Worm (Caenorhabditis elegans) whole organism, L3 larva: ENCODE results near the gene stdh-2.

ENCODE experiments used
- R02D3.7 ChIP-seq: fragments of 150-350 bp; optimal IDR thresholded peaks from 2 replicates; lab custom pipeline; 2014; ENCODE audit warnings: missing biosample characterization, missing genetic modification characterization
- aly-2 ChIP-seq: fragments of 150-350 bp; optimal IDR thresholded peaks from 2 replicates; lab custom pipeline; 2014; ENCODE audit warnings: missing biosample characterization, missing genetic modification characterization
- ceh-16 ChIP-seq: sonication (generic microtip); optimal IDR thresholded peaks from 2 replicates; lab custom pipeline; 2017; ENCODE audit warnings: missing biosample characterization, missing genetic modification characterization
- ceh-28 ChIP-seq: fragments of 150-350 bp; optimal IDR thresholded peaks from 2 replicates; lab custom pipeline; 2014; ENCODE audit warnings: missing biosample characterization, missing genetic modification reagents, missing genetic modification characterization
- ceh-82 ChIP-seq: fragments of 150-350 bp; optimal IDR thresholded peaks from 2 replicates; lab custom pipeline; 2014; ENCODE audit warnings: missing biosample characterization, missing genetic modification characterization
- ceh-9 ChIP-seq: sonication (generic microtip); optimal IDR thresholded peaks from 2 replicates; lab custom pipeline; 2018; ENCODE audit warnings: missing biosample characterization, missing genetic modification characterization
- daf-12 ChIP-seq: fragments of 150-350 bp; optimal IDR thresholded peaks from 2 replicates; lab custom pipeline; 2014; ENCODE audit warnings: missing biosample characterization, missing genetic modification reagents, missing genetic modification characterization
- egl-27 ChIP-seq: sonication (generic microtip); optimal IDR thresholded peaks from 4 replicates; lab custom pipeline; 2017; ENCODE audit warnings: missing biosample characterization, missing genetic modification reagents, missing genetic modification characterization
- egl-5 ChIP-seq: fragments of 150-350 bp; optimal IDR thresholded peaks from 2 replicates; lab custom pipeline; 2017; ENCODE audit warnings: missing biosample characterization, missing genetic modification reagents, missing genetic modification characterization, inconsistent platforms
- elt-2 ChIP-seq: sonication (generic microtip); optimal IDR thresholded peaks from 2 replicates; lab custom pipeline; 2016; ENCODE audit warnings: missing genetic modification reagents, mild to moderate bottlenecking, missing genetic modification characterization, missing compliant biosample characterization
- eor-1 ChIP-seq, 2 experiments: fragments of 150-350 bp; optimal IDR thresholded peaks; 2 replicates each; lab custom pipeline; 2014 to 2018; ENCODE audit warnings: missing biosample characterization in 2 of 2, missing genetic modification characterization in 2 of 2
- fkh-10 ChIP-seq: sonication (generic microtip); optimal IDR thresholded peaks from 2 replicates; lab custom pipeline; 2017; ENCODE audit warnings: missing biosample characterization, missing genetic modification reagents, missing genetic modification characterization
- fkh-2 ChIP-seq: fragments of 150-350 bp; optimal IDR thresholded peaks from 2 replicates; lab custom pipeline; 2014; ENCODE audit warnings: missing biosample characterization, missing genetic modification reagents, missing genetic modification characterization
- fos-1 ChIP-seq: fragments of 150-350 bp; optimal IDR thresholded peaks from 2 replicates; lab custom pipeline; 2014; ENCODE audit warnings: missing biosample characterization, missing genetic modification characterization
- hmg-11 ChIP-seq: sonication (generic microtip); optimal IDR thresholded peaks from 2 replicates; lab custom pipeline; 2016; ENCODE audit warnings: missing genetic modification characterization, missing compliant biosample characterization
- jun-1 ChIP-seq: fragments of 150-350 bp; optimal IDR thresholded peaks from 2 replicates; lab custom pipeline; 2014; ENCODE audit warnings: missing biosample characterization, missing genetic modification reagents, missing genetic modification characterization
- lin-15B ChIP-seq: fragments of 150-350 bp; optimal IDR thresholded peaks from 2 replicates; lab custom pipeline; 2014; ENCODE audit warnings: missing biosample characterization, missing genetic modification characterization
- lin-39 ChIP-seq: fragments of 150-350 bp; optimal IDR thresholded peaks from 2 replicates; lab custom pipeline; 2018; ENCODE audit warnings: missing biosample characterization, missing genetic modification reagents, missing genetic modification characterization
- lsy-12 ChIP-seq: sonication (generic microtip); optimal IDR thresholded peaks from 2 replicates; lab custom pipeline; 2016; ENCODE audit warnings: mild to moderate bottlenecking, missing genetic modification characterization, missing compliant biosample characterization
- mdl-1 ChIP-seq: fragments of 150-350 bp; optimal IDR thresholded peaks from 2 replicates; lab custom pipeline; 2014; ENCODE audit warnings: missing biosample characterization, missing genetic modification characterization
- mml-1 ChIP-seq: fragments of 150-350 bp; sonication (generic microtip); optimal IDR thresholded peaks from 3 replicates; lab custom pipeline; 2014; ENCODE audit warnings: missing biosample characterization, missing genetic modification characterization
- nfya-1 ChIP-seq: sonication (generic microtip); optimal IDR thresholded peaks from 2 replicates; lab custom pipeline; 2017; ENCODE audit warnings: missing genetic modification characterization, mild to moderate bottlenecking, missing compliant biosample characterization, antibody characterized with exemption, moderate library complexity; ENCODE audit not compliant: insufficient read depth
- nhr-11 ChIP-seq: fragments of 150-350 bp; optimal IDR thresholded peaks from 2 replicates; lab custom pipeline; 2014; ENCODE audit warnings: missing biosample characterization, missing genetic modification characterization
- nhr-237 ChIP-seq: fragments of 150-350 bp; optimal IDR thresholded peaks from 2 replicates; lab custom pipeline; 2014; ENCODE audit warnings: missing biosample characterization, missing genetic modification characterization
- nhr-25 ChIP-seq: sonication (generic microtip); optimal IDR thresholded peaks from 2 replicates; lab custom pipeline; 2017; ENCODE audit warnings: missing biosample characterization, missing genetic modification characterization
- nhr-28 ChIP-seq: fragments of 150-350 bp; optimal IDR thresholded peaks from 2 replicates; lab custom pipeline; 2014; ENCODE audit warnings: missing biosample characterization, missing genetic modification characterization
- nhr-43 ChIP-seq: sonication (generic microtip); optimal IDR thresholded peaks from 2 replicates; lab custom pipeline; 2016; ENCODE audit warnings: mild to moderate bottlenecking, missing genetic modification characterization, missing compliant biosample characterization; ENCODE audit not compliant: poor library complexity, severe bottlenecking
- nhr-67 ChIP-seq: fragments of 150-350 bp; optimal IDR thresholded peaks from 2 replicates; lab custom pipeline; 2014; ENCODE audit warnings: missing biosample characterization, missing genetic modification characterization
- nhr-76 ChIP-seq: fragments of 150-350 bp; sonication (generic microtip); optimal IDR thresholded peaks from 5 replicates; lab custom pipeline; 2014; ENCODE audit warnings: missing biosample characterization, missing genetic modification characterization
- nhr-77 ChIP-seq: fragments of 150-350 bp; optimal IDR thresholded peaks from 2 replicates; lab custom pipeline; 2014; ENCODE audit warnings: missing biosample characterization, missing genetic modification characterization
- pha-4 ChIP-seq: fragments of 150-350 bp; optimal IDR thresholded peaks from 2 replicates; lab custom pipeline; 2014; ENCODE audit warnings: missing biosample characterization, missing genetic modification reagents, missing genetic modification characterization
- pqm-1 ChIP-seq: fragments of 150-350 bp; optimal IDR thresholded peaks from 2 replicates; lab custom pipeline; 2017; ENCODE audit warnings: missing biosample characterization, missing genetic modification characterization, inconsistent platforms
- skn-1 ChIP-seq: fragments of 150-350 bp; optimal IDR thresholded peaks from 2 replicates; lab custom pipeline; 2014; ENCODE audit warnings: missing biosample characterization, missing genetic modification characterization
- snpc-4 ChIP-seq: fragments of 150-350 bp; optimal IDR thresholded peaks from 2 replicates; lab custom pipeline; 2014; ENCODE audit warnings: missing biosample characterization, missing genetic modification characterization
- unc-39 ChIP-seq: sonication (generic microtip); optimal IDR thresholded peaks from 4 replicates; lab custom pipeline; 2017; ENCODE audit warnings: missing biosample characterization, missing genetic modification characterization
- unc-62 ChIP-seq: fragments of 150-350 bp; sonication (generic microtip); optimal IDR thresholded peaks from 4 replicates; lab custom pipeline; 2014; ENCODE audit warnings: missing biosample characterization, missing genetic modification reagents, missing genetic modification characterization
- zag-1 ChIP-seq: fragments of 150-350 bp; optimal IDR thresholded peaks from 2 replicates; lab custom pipeline; 2014; ENCODE audit warnings: missing biosample characterization, missing genetic modification characterization
- ztf-11 ChIP-seq: fragments of 150-350 bp; optimal IDR thresholded peaks from 2 replicates; lab custom pipeline; 2014; ENCODE audit warnings: missing biosample characterization, missing genetic modification characterization
- ztf-4 ChIP-seq: fragments of 150-350 bp; optimal IDR thresholded peaks from 2 replicates; lab custom pipeline; 2014; ENCODE audit warnings: missing biosample characterization, missing genetic modification characterization

stdh-2 gene

DNA sequence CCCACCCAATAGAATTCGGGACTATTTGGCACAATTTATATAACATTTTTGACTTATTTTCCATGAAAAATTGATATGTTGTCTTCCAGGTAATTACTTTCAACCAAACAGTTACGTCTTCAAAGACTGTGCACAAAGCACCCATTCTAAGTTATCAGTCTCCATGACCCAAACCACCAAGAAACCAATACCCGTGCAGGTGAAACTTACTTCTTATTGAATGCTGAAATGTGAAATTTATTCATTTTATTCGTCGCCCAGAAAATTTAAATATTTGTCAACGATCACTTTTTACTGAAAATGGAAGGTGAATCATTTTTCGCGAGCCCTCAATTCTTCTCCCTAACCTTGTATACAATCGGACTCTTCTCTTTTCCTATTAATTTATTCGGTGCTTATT is 33.6 kb upstream of the stdh-2 start, which contains the start of gene srh-281:
Gene srh-281, plus strand, starts transcription at position 301 of the 400 bp plus-strand sequence.
- TF ChIP-seq zag-1 (tag; lab: Kevin White, UChicago): no peak
- TF ChIP-seq lsy-12 (tag; lab: Kevin White, UChicago): no peak
- no peak for TF ChIP-seq nhr-67 (tag; lab: Kevin White, UChicago)
- no peak for TF ChIP-seq nhr-77
- TF ChIP-seq elt-2: no peak
- TF ChIP-seq fkh-10 (GFP tag; lab: Kevin White, UChicago): no peak
- TF ChIP-seq nhr-43 (tag; lab: Kevin White, UChicago): no peak
- no peak for TF ChIP-seq fos-1 (tag; lab: Kevin White, UChicago)
- no peak for TF ChIP-seq unc-39 (tag; lab: Kevin White, UChicago)
- no peak for TF ChIP-seq nhr-237 (tag; lab: Kevin White, UChicago)
- TF ChIP-seq fkh-2 (tag; lab: Kevin White, UChicago): no peak

DNA sequence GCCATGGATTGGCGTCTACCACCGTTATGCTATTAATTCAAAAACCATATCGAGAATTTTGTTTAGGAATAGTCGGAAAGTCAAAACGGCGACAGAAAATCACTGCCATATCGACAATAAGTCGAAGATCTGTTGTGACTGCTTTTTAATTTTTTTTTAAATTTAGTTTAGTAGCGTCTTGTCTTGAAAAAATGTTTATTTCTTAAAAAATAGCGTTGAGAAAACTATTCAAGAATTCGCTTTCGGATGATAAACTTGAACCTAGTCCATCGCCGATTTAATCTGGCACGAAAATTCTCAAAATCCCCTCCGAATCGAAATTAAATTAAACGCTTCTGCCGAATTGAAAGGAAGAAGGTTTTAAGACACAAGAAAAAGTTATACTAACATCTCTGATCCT is 32.0 kb upstream of the stdh-2 start, which contains the start of gene srh-279:
Gene srh-279, plus strand, starts transcription at position 301 of the 400 bp plus-strand sequence.
- TF ChIP-seq zag-1 (tag; lab: Kevin White, UChicago): no peak
- no peak for TF ChIP-seq fos-1 (tag; lab: Kevin White, UChicago)
- no peak for TF ChIP-seq nhr-43 (tag; lab: Kevin White, UChicago)
- no peak for TF ChIP-seq eor-1 (tag; optimal IDR thresholded peaks at IDR 0.05; lab: Kevin White, UChicago)
- TF ChIP-seq nhr-25: no peak
- no peak for TF ChIP-seq egl-27 (tag; lab: Kevin White, UChicago)
- no peak for TF ChIP-seq lin-15B (tag; lab: Kevin White, UChicago)
- TF ChIP-seq mml-1 (tag; lab: Kevin White, UChicago): no peak
- no peak for TF ChIP-seq R02D3.7
- no peak for TF ChIP-seq ceh-82
- TF ChIP-seq aly-2: no peak
- TF ChIP-seq nhr-11 (tag; lab: Kevin White, UChicago): no peak
- no peak for TF ChIP-seq jun-1 (tag; lab: Kevin White, UChicago)
- no peak for TF ChIP-seq skn-1 (tag; lab: Kevin White, UChicago)
- no peak for TF ChIP-seq egl-5
- no peak for TF ChIP-seq mdl-1 (tag; lab: Kevin White, UChicago)
- no peak for TF ChIP-seq pha-4 (tag; lab: Kevin White, UChicago)

DNA sequence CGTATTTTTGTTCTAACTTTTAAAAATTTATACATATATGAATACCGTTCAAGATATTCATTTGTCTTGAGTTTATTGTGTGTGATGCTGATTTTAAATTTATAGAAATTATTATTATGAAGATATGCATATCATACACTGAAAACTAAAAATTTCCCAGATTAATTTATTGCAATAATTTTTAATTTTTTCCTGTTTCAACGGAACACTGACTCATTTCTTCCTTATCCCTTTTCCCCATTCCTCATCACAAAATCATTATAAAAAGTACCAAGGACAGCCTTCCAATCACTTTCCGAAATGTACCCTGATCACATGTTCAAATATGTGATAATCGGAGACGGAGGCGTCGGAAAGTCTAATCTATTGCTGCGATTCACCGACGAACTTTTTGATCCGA is 29.5 kb upstream of the stdh-2 start, which contains the start of gene rabr-4:
Gene rabr-4, plus strand, starts transcription at position 301 of the 400 bp plus-strand sequence.
- TF ChIP-seq nhr-237 (tag; lab: Kevin White, UChicago) (no peak), egl-27 (tag; lab: Kevin White, UChicago) (no peak), ceh-9 (tag; lab: Kevin White, UChicago) (no peak), nhr-76 (no peak), fkh-2 (tag; lab: Kevin White, UChicago) (no peak), unc-62 (GFP tag; lab: Kevin White, UChicago) (no peak), mml-1 (tag; lab: Kevin White, UChicago) (no peak), eor-1 (tag; optimal IDR thresholded peaks at IDR 0.05; lab: Kevin White, UChicago) (no peak), pha-4 (tag; lab: Kevin White, UChicago) (no peak), snpc-4 (tag; lab: Kevin White, UChicago) (no peak), lin-15B (tag; lab: Kevin White, UChicago) (no peak)

DNA sequence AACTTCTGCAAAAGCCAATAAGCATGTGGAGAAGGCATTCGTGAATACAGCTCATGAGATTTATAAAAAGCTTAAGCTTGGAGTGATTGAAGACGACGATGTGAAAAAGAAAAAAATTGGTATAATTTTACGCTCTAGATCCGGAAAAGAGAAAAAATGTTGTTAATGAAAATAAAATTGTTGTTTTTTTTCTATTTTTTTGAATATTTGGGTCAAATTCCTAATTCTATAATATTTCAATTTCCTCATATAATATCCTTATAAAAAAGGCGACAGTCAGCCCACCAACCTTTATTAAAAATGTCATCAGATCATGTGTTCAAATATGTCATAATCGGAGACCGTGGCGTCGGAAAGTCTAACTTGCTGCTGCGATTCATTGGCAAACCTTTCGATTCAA is 28.7 kb upstream of the stdh-2 start, which contains the start of gene rabr-3:
Gene rabr-3, plus strand, starts transcription at position 301 of the 400 bp plus-strand sequence.
- TF ChIP-seq lin-39 (tag; lab: Kevin White, UChicago): no peak
- no peak for TF ChIP-seq zag-1 (tag; lab: Kevin White, UChicago)
- TF ChIP-seq pha-4 (tag; lab: Kevin White, UChicago): no peak
- TF ChIP-seq R02D3.7: no peak
- TF ChIP-seq nhr-11 (tag; lab: Kevin White, UChicago): no peak
- no peak for TF ChIP-seq ceh-16 (tag; lab: Kevin White, UChicago)
- no peak for TF ChIP-seq daf-12 (tag; lab: Kevin White, UChicago)
- no peak for TF ChIP-seq nhr-77
- TF ChIP-seq nfya-1 (tag; lab: Kevin White, UChicago): no peak
- no peak for TF ChIP-seq hmg-11 (tag; lab: Kevin White, UChicago)
- no peak for TF ChIP-seq nhr-76
- TF ChIP-seq ztf-11: no peak
- no peak for TF ChIP-seq pqm-1 (tag; lab: Kevin White, UChicago)
- TF ChIP-seq egl-5: no peak
- no peak for TF ChIP-seq ztf-4
- TF ChIP-seq unc-62 (GFP tag; lab: Kevin White, UChicago): no peak
- no peak for TF ChIP-seq nhr-28 (tag; lab: Kevin White, UChicago)
- TF ChIP-seq ceh-28: no peak
- TF ChIP-seq nhr-237 (tag; lab: Kevin White, UChicago): no peak
- TF ChIP-seq, all 47 proteins: peak for 0
